Fruit fly (Drosophila melanogaster): Measurements from ENCODE around the gene Mi-2.

The Mi-2 gene

dm6 chr3L:19939024-19939423 lies 29.0 kb upstream of the Mi-2 start, which contains the start of gene Ac76E (continued):
- TF ChIP-seq CG17385 (GFP tag; optimal IDR thresholded peaks at IDR 0.05) (no peak), Fer3 (tag; optimal IDR thresholded peaks at IDR 0.05) (no peak), cg (GFP tag; optimal IDR thresholded peaks at IDR 0.05) (peak; percentile 37), CG15696 (tag; optimal IDR thresholded peaks at IDR 0.05) (no peak), phol (tag; optimal IDR thresholded peaks at IDR 0.05) (no peak), CG2120 (GFP tag; optimal IDR thresholded peaks at IDR 0.05) (no peak), CG34422 (GFP tag; IDR thresholded peaks at IDR 0.05) (peak; percentile 32; the same call in 1 of the 3 replicates), MBD-R2 (GFP tag; IDR thresholded peaks at IDR 0.05) (no peak), ab (GFP tag; optimal IDR thresholded peaks at IDR 0.05) (no peak), Dp (GFP tag; optimal IDR thresholded peaks at IDR 0.05) (no peak), ewg (GFP tag; optimal IDR thresholded peaks at IDR 0.05) (no peak), Hmx (GFP tag; optimal IDR thresholded peaks at IDR 0.05) (no peak), TFAM (GFP tag; optimal IDR thresholded peaks at IDR 0.05) (no peak), HLH4C (GFP tag; IDR thresholded peaks at IDR 0.05; ENCODE audit: partially characterized antibody) (no peak), p53 (GFP tag; optimal IDR thresholded peaks at IDR 0.05) (no peak), pum (GFP tag; optimal IDR thresholded peaks at IDR 0.05) (no peak), NFAT (GFP tag; IDR thresholded peaks at IDR 0.05) (no peak; the same call in 1 of the 2 replicates), B-H2 (GFP tag; optimal IDR thresholded peaks at IDR 0.05) (no peak), tgo (GFP tag; IDR thresholded peaks at IDR 0.05) (no peak), CG43689 (GFP tag; IDR thresholded peaks at IDR 0.05) (no peak), trh (GFP tag; optimal IDR thresholded peaks at IDR 0.05) (no peak), Taf1 (GFP tag; IDR thresholded peaks at IDR 0.05) (no peak), ind (GFP tag; optimal IDR thresholded peaks at IDR 0.05) (no peak), Gug (GFP tag; IDR thresholded peaks at IDR 0.05) (no peak), CG9437 (GFP tag; optimal IDR thresholded peaks at IDR 0.05) (no peak), CG4820 (GFP tag; optimal IDR thresholded peaks at IDR 0.05) (no peak), tap (tag; optimal IDR thresholded peaks at IDR 0.05) (no peak), CG18476 (GFP tag; optimal IDR thresholded peaks at IDR 0.05) (no peak), sima (GFP tag; optimal IDR thresholded peaks at IDR 0.05) (no peak), CG14860 (GFP tag; IDR thresholded peaks at IDR 0.05; ENCODE audit: partially characterized antibody) (no peak), nom (GFP tag; optimal IDR thresholded peaks at IDR 0.05) (no peak), CG6683 (GFP tag; optimal IDR thresholded peaks at IDR 0.05) (no peak), caup (GFP tag; optimal IDR thresholded peaks at IDR 0.05; ENCODE audit: severe bottlenecking) (peak; percentile 32), CG12071 (GFP tag; optimal IDR thresholded peaks at IDR 0.05) (no peak), CG15073 (GFP tag; optimal IDR thresholded peaks at IDR 0.05) (no peak), lilli (GFP tag; optimal IDR thresholded peaks at IDR 0.05) (peak; percentile 17), gsb (GFP tag; IDR thresholded peaks at IDR 0.05) (no peak), Dbx (GFP tag; IDR thresholded peaks at IDR 0.05) (no peak), CG34224 (GFP tag; IDR thresholded peaks at IDR 0.05; ENCODE audit: partially characterized antibody) (0 out of 3 replicates have a peak, but pooled peaks have one; percentile 13), disco-r (GFP tag; optimal IDR thresholded peaks at IDR 0.05) (no peak), seq (GFP tag; IDR thresholded peaks at IDR 0.05) (peak; percentile 35; the same call in 1 of the 2 replicates), Asciz (GFP tag; optimal IDR thresholded peaks at IDR 0.05) (no peak), Dip2 (GFP tag; IDR thresholded peaks at IDR 0.05) (no peak), ham (GFP tag; IDR thresholded peaks at IDR 0.05) (no peak), CG8359 (GFP tag; optimal IDR thresholded peaks at IDR 0.05; ENCODE audit: borderline replicate concordance) (peak; percentile 99), CG9727 (GFP tag; optimal IDR thresholded peaks at IDR 0.05) (no peak), Scr (GFP tag; IDR thresholded peaks at IDR 0.05; ENCODE audit: partially characterized antibody) (no peak), crc (GFP tag; optimal IDR thresholded peaks at IDR 0.05) (no peak), zfh1 (GFP tag; IDR thresholded peaks at IDR 0.05) (no peak), odd (GFP tag; optimal IDR thresholded peaks at IDR 0.05) (no peak), CG17912 (GFP tag; optimal IDR thresholded peaks at IDR 0.05) (no peak), CG14441 (GFP tag; IDR thresholded peaks at IDR 0.05) (no peak)

Measured in whole organism, embryonic.